Worm (Caenorhabditis elegans) whole organism, mixed stage, embryonic: Measurements from ENCODE around the gene nhr-193.
"Not testable (repeated sequence)": the region's sequence is repeated elsewhere in the genome, so short reads cannot be mapped to it uniquely, and the experiment has no call there.

Source experiments
- M03D4.4 ChIP-seq: sonication (generic microtip); optimal IDR thresholded peaks from 2 replicates; lab custom pipeline; 2017; ENCODE audit warnings: mild to moderate bottlenecking, missing genetic modification characterization, missing compliant biosample characterization
- bed-3 ChIP-seq: fragments of 200-800 bp; sonication (Bioruptor generic); optimal IDR thresholded peaks from 3 replicates; lab custom pipeline; 2018; ENCODE audit warnings: mild to moderate bottlenecking, missing genetic modification characterization, moderate library complexity, missing compliant biosample characterization
- blmp-1 ChIP-seq: fragments of 150-350 bp; optimal IDR thresholded peaks from 2 replicates; lab custom pipeline; 2014; ENCODE audit warnings: missing biosample characterization, missing genetic modification characterization
- ceh-39 ChIP-seq: fragments of 150-350 bp; optimal IDR thresholded peaks from 2 replicates; lab custom pipeline; 2014; ENCODE audit warnings: missing biosample characterization, missing genetic modification characterization
- ceh-43 ChIP-seq: fragments of 200-800 bp; sonication (Bioruptor generic); optimal IDR thresholded peaks from 2 replicates; lab custom pipeline; 2018; ENCODE audit warnings: mild to moderate bottlenecking, missing genetic modification characterization, moderate library complexity, missing compliant biosample characterization
- ceh-83 ChIP-seq: fragments of 200-800 bp; sonication (Bioruptor generic); optimal IDR thresholded peaks from 2 replicates; lab custom pipeline; 2018; ENCODE audit warnings: mild to moderate bottlenecking, missing genetic modification characterization, missing compliant biosample characterization
- ces-1 ChIP-seq: fragments of 150-350 bp; optimal IDR thresholded peaks from 2 replicates; lab custom pipeline; 2014; ENCODE audit warnings: missing biosample characterization, missing genetic modification reagents, missing genetic modification characterization
- cnd-1 ChIP-seq: fragments of 200-800 bp; sonication (Bioruptor generic); optimal IDR thresholded peaks from 2 replicates; lab custom pipeline; 2018; ENCODE audit warnings: mild to moderate bottlenecking, missing genetic modification characterization, missing compliant biosample characterization
- drap-1 ChIP-seq: fragments of 200-800 bp; sonication (Bioruptor generic); optimal IDR thresholded peaks from 3 replicates; lab custom pipeline; 2018; ENCODE audit warnings: mild to moderate bottlenecking, missing genetic modification characterization, missing compliant biosample characterization
- elt-1 ChIP-seq: sonication (generic microtip); optimal IDR thresholded peaks from 2 replicates; lab custom pipeline; 2017; ENCODE audit warnings: missing genetic modification characterization, mild to moderate bottlenecking, missing compliant biosample characterization, antibody characterized with exemption, moderate library complexity, borderline replicate concordance; ENCODE audit not compliant: insufficient read depth
- elt-3 ChIP-seq: fragments of 150-350 bp; optimal IDR thresholded peaks from 2 replicates; lab custom pipeline; 2014; ENCODE audit warnings: missing biosample characterization, missing genetic modification characterization
- flh-1 ChIP-seq: fragments of 200-800 bp; sonication (Bioruptor generic); optimal IDR thresholded peaks from 2 replicates; lab custom pipeline; 2018; ENCODE audit warnings: mild to moderate bottlenecking, missing genetic modification characterization, moderate library complexity, missing compliant biosample characterization
- ham-2 ChIP-seq: fragments of 200-800 bp; sonication (Bioruptor generic); optimal IDR thresholded peaks from 2 replicates; lab custom pipeline; 2018; ENCODE audit warnings: mild to moderate bottlenecking, missing genetic modification characterization, missing compliant biosample characterization
- hlh-1 ChIP-seq: fragments of 150-350 bp; optimal IDR thresholded peaks from 2 replicates; lab custom pipeline; 2014; ENCODE audit warnings: missing biosample characterization, missing genetic modification reagents, missing genetic modification characterization
- lin-13 ChIP-seq: fragments of 150-350 bp; optimal IDR thresholded peaks from 2 replicates; lab custom pipeline; 2014; ENCODE audit warnings: missing biosample characterization, missing genetic modification characterization
- lin-32 ChIP-seq: fragments of 200-800 bp; sonication (Bioruptor generic); optimal IDR thresholded peaks from 2 replicates; lab custom pipeline; 2018; ENCODE audit warnings: mild to moderate bottlenecking, missing genetic modification characterization, missing compliant biosample characterization
- lsy-2 ChIP-seq: fragments of 150-350 bp; optimal IDR thresholded peaks from 2 replicates; lab custom pipeline; 2014; ENCODE audit warnings: missing biosample characterization, missing genetic modification characterization
- mab-5 ChIP-seq: fragments of 150-350 bp; optimal IDR thresholded peaks from 2 replicates; lab custom pipeline; 2014; ENCODE audit warnings: missing biosample characterization, missing genetic modification characterization
- mep-1 ChIP-seq: fragments of 150-350 bp; optimal IDR thresholded peaks from 2 replicates; lab custom pipeline; 2017; ENCODE audit warnings: missing biosample characterization, missing genetic modification reagents, missing genetic modification characterization, inconsistent platforms
- nhr-12 ChIP-seq: fragments of 150-350 bp; optimal IDR thresholded peaks from 2 replicates; lab custom pipeline; 2014; ENCODE audit warnings: missing biosample characterization, missing genetic modification characterization
- nhr-2 ChIP-seq: fragments of 150-350 bp; optimal IDR thresholded peaks from 2 replicates; lab custom pipeline; 2014; ENCODE audit warnings: missing biosample characterization, missing genetic modification characterization
- nhr-237 ChIP-seq: fragments of 150-350 bp; optimal IDR thresholded peaks from 2 replicates; lab custom pipeline; 2014; ENCODE audit warnings: missing biosample characterization, missing genetic modification characterization
- nhr-28 ChIP-seq: fragments of 150-350 bp; optimal IDR thresholded peaks from 2 replicates; lab custom pipeline; 2014; ENCODE audit warnings: missing biosample characterization, missing genetic modification characterization
- nhr-76 ChIP-seq: sonication (generic microtip); optimal IDR thresholded peaks from 2 replicates; lab custom pipeline; 2017; ENCODE audit warnings: missing biosample characterization, missing genetic modification characterization
- pha-4 ChIP-seq: fragments of 150-350 bp; optimal IDR thresholded peaks from 2 replicates; lab custom pipeline; 2018; ENCODE audit warnings: missing biosample characterization, missing genetic modification reagents, missing genetic modification characterization
- sem-2 ChIP-seq: fragments of 200-800 bp; sonication (Bioruptor generic); optimal IDR thresholded peaks from 2 replicates; lab custom pipeline; 2018; ENCODE audit warnings: mild to moderate bottlenecking, missing genetic modification characterization, missing compliant biosample characterization
- snpc-4 ChIP-seq: fragments of 150-350 bp; optimal IDR thresholded peaks from 2 replicates; lab custom pipeline; 2014; ENCODE audit warnings: missing biosample characterization, missing genetic modification characterization
- sptf-1 ChIP-seq: sonication (generic microtip); optimal IDR thresholded peaks from 2 replicates; lab custom pipeline; 2017; ENCODE audit warnings: mild to moderate bottlenecking, missing genetic modification characterization, moderate library complexity, missing compliant biosample characterization
- tbx-8 ChIP-seq: fragments of 200-800 bp; sonication (Bioruptor generic); optimal IDR thresholded peaks from 2 replicates; lab custom pipeline; 2018; ENCODE audit warnings: mild to moderate bottlenecking, missing genetic modification characterization, moderate library complexity, missing compliant biosample characterization
- unc-120 ChIP-seq: sonication (generic microtip); optimal IDR thresholded peaks from 2 replicates; lab custom pipeline; 2017; ENCODE audit warnings: missing genetic modification characterization, missing compliant biosample characterization; ENCODE audit not compliant: poor library complexity, severe bottlenecking
- unc-39 ChIP-seq: fragments of 150-350 bp; optimal IDR thresholded peaks from 2 replicates; lab custom pipeline; 2014; ENCODE audit warnings: missing biosample characterization, missing genetic modification characterization
- unc-62 ChIP-seq: fragments of 150-350 bp; optimal IDR thresholded peaks from 2 replicates; lab custom pipeline; 2014; ENCODE audit warnings: missing biosample characterization, missing genetic modification reagents, missing genetic modification characterization
- zip-8 ChIP-seq: fragments of 150-350 bp; optimal IDR thresholded peaks from 2 replicates; lab custom pipeline; 2014; ENCODE audit warnings: missing biosample characterization, missing genetic modification characterization
- ztf-11 ChIP-seq: fragments of 150-350 bp; optimal IDR thresholded peaks from 2 replicates; lab custom pipeline; 2014; ENCODE audit warnings: missing biosample characterization, missing genetic modification characterization

The nhr-193 gene

DNA sequence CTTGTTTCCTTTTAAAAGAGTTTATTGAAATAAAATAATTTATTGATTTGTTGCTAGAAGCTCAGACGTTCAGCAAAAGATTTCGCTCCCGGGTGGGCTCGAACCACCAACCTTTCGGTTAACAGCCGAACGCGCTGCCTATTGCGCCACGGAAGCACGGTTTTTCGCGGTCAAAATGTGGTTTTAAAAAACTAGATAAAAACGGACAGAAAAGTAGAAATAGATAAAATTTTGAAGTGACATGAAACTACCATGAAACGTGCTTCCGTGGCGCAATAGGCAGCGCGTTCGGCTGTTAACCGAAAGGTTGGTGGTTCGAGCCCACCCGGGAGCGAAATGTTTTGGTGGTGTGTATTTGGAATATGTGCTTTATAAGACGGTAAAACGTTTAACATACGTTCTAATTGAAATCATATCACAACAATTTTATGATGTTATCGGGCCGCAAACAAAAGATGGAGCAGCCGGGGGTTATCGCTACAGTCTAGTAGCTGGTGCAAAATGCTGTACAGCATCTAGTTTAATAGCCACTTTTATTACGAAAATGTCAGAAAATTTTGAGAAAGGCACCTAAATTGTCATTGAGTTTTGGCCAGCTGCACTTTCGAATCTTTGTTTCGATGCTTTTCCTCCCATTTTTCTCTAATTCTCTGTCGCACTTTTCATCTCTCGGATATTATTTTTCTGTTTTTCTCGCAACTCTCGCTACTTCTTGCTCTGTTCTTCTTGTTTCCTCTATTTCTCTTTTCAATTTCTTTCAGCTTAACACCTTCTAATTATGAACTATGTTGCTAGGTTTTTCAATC, 3.6 kb upstream of the nhr-193 start, which contains the start of gene slc-9B.2:
Gene slc-9B.2, plus strand, starts transcription at position 756 of the 806 bp plus-strand sequence.
- not testable (repeated sequence) for TF ChIP-seq nhr-2, unc-39, nhr-12 (tag; lab: Kevin White, UChicago)

DNA sequence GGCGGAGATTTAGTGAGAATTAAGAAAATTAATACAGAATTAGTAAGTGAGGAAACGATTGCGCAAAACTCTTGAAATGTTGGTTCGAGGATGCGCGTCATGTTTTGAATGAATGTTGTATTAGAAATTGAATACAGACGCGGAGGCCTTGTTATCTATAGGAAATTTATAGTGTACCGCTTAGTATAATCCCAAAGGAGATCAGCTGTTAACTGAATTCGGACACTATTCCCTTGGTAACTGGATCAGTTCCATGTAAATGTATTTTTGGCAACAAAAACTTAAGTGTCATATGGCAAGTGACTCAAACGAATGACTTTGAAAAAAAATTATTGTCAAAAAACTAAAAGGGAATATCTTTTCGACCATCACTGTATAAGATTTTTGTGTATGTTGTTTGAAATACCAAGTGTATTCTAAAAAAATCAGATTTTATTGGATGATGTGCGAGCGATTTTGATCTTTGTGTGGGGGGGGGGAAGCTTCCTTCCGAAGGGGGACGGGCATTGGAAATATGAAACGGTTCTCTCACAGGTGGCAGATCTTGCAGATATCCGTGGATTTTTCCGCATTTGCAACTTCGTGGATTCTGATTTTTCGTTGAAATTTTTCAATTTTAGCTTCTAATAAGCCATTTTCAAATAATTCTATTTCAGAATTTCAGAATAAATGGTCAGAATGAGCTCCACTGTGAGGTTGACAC, 4.4 kb downstream of the nhr-193 start, which contains the start of the genes W08G11.5 and W08G11.1:
Gene W08G11.5, minus strand, starts transcription at position 101 of the 703 bp plus-strand sequence.
Gene W08G11.1, plus strand, starts transcription at position 653 of the 703 bp plus-strand sequence.
- TF ChIP-seq hlh-1 (tag; lab: Kevin White, UChicago) (no peak), elt-3 (tag; lab: Kevin White, UChicago) (no peak), elt-1 (tag; lab: Kevin White, UChicago) (no peak), drap-1 (GFP tag; lab: Kevin White, UChicago) (no peak), pha-4 (tag; lab: Kevin White, UChicago) (no peak), unc-120 (tag; lab: Kevin White, UChicago) (no peak), ham-2 (GFP tag; lab: Kevin White, UChicago) (no peak), nhr-12 (tag; lab: Kevin White, UChicago) (no peak), ceh-43 (no peak), sptf-1 (tag; lab: Kevin White, UChicago) (no peak), blmp-1 (no peak), nhr-237 (tag; lab: Kevin White, UChicago) (no peak), lin-32 (GFP tag; lab: Kevin White, UChicago) (no peak)

DNA sequence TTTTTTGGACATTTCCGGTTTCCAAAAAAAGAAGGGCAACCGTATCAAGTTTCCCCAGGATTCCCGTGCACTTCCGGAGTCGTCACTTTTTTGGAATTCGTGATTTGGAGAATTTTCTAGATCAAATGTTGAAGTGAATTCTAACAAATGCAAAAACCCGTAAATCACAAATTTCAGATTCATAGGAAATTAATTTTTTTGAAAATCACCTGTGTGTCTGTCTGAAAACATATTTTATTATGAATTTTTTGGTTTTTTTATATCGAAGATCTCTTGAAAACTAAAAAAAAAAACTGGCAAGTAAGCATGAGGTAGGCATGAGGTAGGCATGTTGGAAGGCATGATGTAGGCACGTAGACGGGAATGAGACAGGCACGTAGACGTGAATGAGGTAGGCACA, 8.0 kb downstream of the nhr-193 start:
- TF ChIP-seq unc-120 (tag; lab: Kevin White, UChicago) (no peak), bed-3 (GFP tag; lab: Kevin White, UChicago) (no peak), zip-8 (no peak), nhr-76 (tag; lab: Kevin White, UChicago) (no peak), drap-1 (GFP tag; lab: Kevin White, UChicago) (no peak), ceh-39 (tag; lab: Kevin White, UChicago) (no peak), nhr-237 (tag; lab: Kevin White, UChicago) (no peak), snpc-4 (tag; lab: Kevin White, UChicago) (no peak), ztf-11 (tag; lab: Kevin White, UChicago) (no peak), M03D4.4 (no peak), nhr-2 (tag; lab: Kevin White, UChicago) (no peak), elt-3 (tag; lab: Kevin White, UChicago) (no peak), unc-62 (no peak), lin-13 (tag; lab: Kevin White, UChicago) (no peak), ces-1 (GFP tag; lab: Kevin White, UChicago) (no peak), sem-2 (GFP tag; lab: Kevin White, UChicago) (no peak), lsy-2 (tag; lab: Kevin White, UChicago) (no peak), tbx-8 (GFP tag; lab: Kevin White, UChicago) (no peak), ceh-43 (no peak)

DNA sequence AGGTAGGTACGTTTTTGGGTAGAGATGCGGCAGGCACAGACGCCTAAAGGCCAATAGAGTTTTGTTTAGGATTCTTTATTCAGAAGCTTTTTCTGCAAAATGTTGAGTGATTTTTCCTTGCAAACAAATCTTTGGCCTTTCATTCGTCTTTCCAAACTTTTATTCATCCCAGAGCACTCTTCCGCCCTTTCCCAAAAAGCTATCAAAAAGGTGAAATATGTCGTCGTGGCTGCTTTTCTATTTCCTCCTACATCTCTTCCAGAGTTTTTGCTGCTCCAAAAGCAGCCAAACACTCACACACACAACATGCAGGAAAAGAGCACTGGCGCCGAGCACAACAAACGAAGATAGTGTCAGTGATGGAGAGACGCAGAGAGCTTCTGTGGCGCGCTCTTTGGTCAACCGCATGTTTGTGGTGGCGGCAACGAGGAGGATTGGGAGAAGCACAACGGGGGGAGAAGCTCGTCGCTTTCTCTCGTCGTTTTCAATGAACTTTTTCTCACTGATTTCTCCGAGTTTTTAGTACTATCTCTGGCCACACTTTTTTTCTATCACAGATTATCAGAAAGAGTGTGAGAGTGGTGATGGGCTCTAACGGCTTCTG, 8.8 kb downstream of the nhr-193 start:
- TF ChIP-seq unc-120 (tag; lab: Kevin White, UChicago): peak; percentile 77
- no peak for TF ChIP-seq mab-5 (tag; lab: Kevin White, UChicago)
- TF ChIP-seq nhr-76 (tag; lab: Kevin White, UChicago): no peak
- TF ChIP-seq snpc-4 (tag; lab: Kevin White, UChicago): no peak
- TF ChIP-seq lsy-2 (tag; lab: Kevin White, UChicago): no peak
- no peak for TF ChIP-seq nhr-12 (tag; lab: Kevin White, UChicago)
- TF ChIP-seq cnd-1: no peak
- peak; percentile 33 for TF ChIP-seq drap-1 (GFP tag; lab: Kevin White, UChicago)
- no peak for TF ChIP-seq zip-8
- no peak for TF ChIP-seq unc-39 (tag; lab: Kevin White, UChicago)
- TF ChIP-seq unc-62: no peak
- TF ChIP-seq nhr-28: no peak
- TF ChIP-seq hlh-1 (tag; lab: Kevin White, UChicago): no peak
- no peak for TF ChIP-seq ceh-83 (GFP tag; lab: Kevin White, UChicago)
- TF ChIP-seq M03D4.4: no peak
- TF ChIP-seq tbx-8 (GFP tag; lab: Kevin White, UChicago): no peak
- TF ChIP-seq pha-4 (tag; lab: Kevin White, UChicago): no peak
- TF ChIP-seq bed-3 (GFP tag; lab: Kevin White, UChicago): no peak
- no peak for TF ChIP-seq elt-3 (tag; lab: Kevin White, UChicago)
- TF ChIP-seq flh-1 (GFP tag; lab: Kevin White, UChicago): no peak
- TF ChIP-seq elt-1 (tag; lab: Kevin White, UChicago): no peak
- TF ChIP-seq sem-2 (GFP tag; lab: Kevin White, UChicago): no peak
- no peak for TF ChIP-seq ceh-39 (tag; lab: Kevin White, UChicago)
- TF ChIP-seq mep-1 (tag; lab: Kevin White, UChicago): peak; percentile 0
